Fruit fly (Drosophila melanogaster): Measurements from ENCODE around the gene CG7920.

CG7920 gene

DNA sequence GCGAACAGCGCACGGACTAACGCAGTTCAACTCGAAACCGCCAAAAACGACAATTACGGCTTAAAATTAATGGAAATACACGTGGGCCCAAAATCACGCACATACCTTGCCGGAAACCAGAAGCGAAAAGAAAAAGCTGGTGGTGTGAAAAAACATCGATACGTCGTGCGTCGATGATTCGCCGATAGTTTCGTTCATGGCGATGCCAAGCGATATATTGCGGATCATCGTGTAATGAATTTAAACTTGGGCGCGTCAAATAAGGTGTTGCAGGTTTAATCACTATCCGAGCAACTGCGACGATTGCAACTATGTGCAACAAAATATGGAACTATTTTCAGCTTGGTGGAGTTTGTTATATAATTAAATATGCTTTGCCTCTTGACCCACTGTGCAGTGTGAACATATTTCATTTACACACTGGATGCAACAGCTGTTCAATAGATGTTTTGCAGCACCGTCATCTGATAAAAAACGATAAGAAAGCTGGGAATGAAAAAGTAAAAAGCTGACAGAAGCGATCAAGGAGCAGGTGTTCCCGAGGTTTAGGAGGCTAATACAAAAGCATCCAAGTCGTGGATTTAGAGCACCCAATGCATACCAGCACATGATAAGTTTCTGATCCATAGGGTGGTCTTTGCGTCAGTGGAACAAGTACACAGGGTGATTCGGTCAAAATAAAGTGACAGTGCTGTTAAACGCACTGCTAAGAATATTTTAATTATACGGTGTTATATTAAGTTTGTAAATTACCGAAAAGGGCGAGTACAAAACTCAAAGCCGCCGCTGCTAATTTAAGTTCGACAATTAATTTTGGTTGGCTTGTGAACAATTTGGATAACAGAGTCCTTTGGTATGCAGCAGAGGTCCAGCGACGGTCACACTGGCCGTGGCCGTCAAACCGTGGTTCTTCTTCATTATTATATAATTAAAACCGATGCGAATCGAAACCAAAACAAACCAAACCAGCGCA is 31.2 kb upstream of the CG7920 start, which contains the start of the genes RpL32 and CG7943 (continued):
- TF ChIP-seq HLH54F (GFP tag; optimal IDR thresholded peaks at IDR 0.05) (peak; percentile 90), h (optimal IDR thresholded peaks at IDR 0.05) (no peak), wdn (GFP tag; IDR thresholded peaks at IDR 0.05) (peak; percentile 91), CG8359 (GFP tag; optimal IDR thresholded peaks at IDR 0.05; ENCODE audit: borderline replicate concordance) (peak; percentile 85), shn (GFP tag; optimal IDR thresholded peaks at IDR 0.05) (peak; percentile 95), CG17912 (GFP tag; optimal IDR thresholded peaks at IDR 0.05) (peak; percentile 62), CG7745 (tag; optimal IDR thresholded peaks at IDR 0.05) (no peak), CG5245 (GFP tag; optimal IDR thresholded peaks at IDR 0.05) (peak; percentile 92), CG7556 (GFP tag; optimal IDR thresholded peaks at IDR 0.05) (peak; percentile 83), CG17186 (GFP tag; optimal IDR thresholded peaks at IDR 0.05) (peak; percentile 99), CG6689 (GFP tag; IDR thresholded peaks at IDR 0.05) (peak; percentile 92), CG17829 (tag; optimal IDR thresholded peaks at IDR 0.05) (peak; percentile 93), CG18599 (GFP tag; optimal IDR thresholded peaks at IDR 0.05) (peak; percentile 96), MBD-R2 (GFP tag; IDR thresholded peaks at IDR 0.05) (peak; percentile 89), dm (GFP tag; optimal IDR thresholded peaks at IDR 0.05) (peak; percentile 97), fd64A (GFP tag; optimal IDR thresholded peaks at IDR 0.05) (peak; percentile 91), pita (GFP tag; optimal IDR thresholded peaks at IDR 0.05) (no peak), CG7271 (tag; optimal IDR thresholded peaks at IDR 0.05) (peak; percentile 84), CG15011 (GFP tag; optimal IDR thresholded peaks at IDR 0.05) (peak; percentile 91), Hmx (GFP tag; optimal IDR thresholded peaks at IDR 0.05) (peak; percentile 86), CG34422 (GFP tag; IDR thresholded peaks at IDR 0.05) (peak; percentile 97), CG4282 (GFP tag; optimal IDR thresholded peaks at IDR 0.05) (peak; percentile 94), CG1792 (GFP tag; optimal IDR thresholded peaks at IDR 0.05) (peak; percentile 91), Sox100B (GFP tag; optimal IDR thresholded peaks at IDR 0.05) (peak; percentile 92), CG3995 (GFP tag; optimal IDR thresholded peaks at IDR 0.05) (peak; percentile 85), CG13287 (GFP tag; IDR thresholded peaks at IDR 0.05; ENCODE audit: partially characterized antibody) (peak; percentile 100), Ptx1 (GFP tag; IDR thresholded peaks at IDR 0.05) (peak; percentile 95), Rx (GFP tag; IDR thresholded peaks at IDR 0.05) (peak; percentile 93), C15 (GFP tag; IDR thresholded peaks at IDR 0.05) (peak; percentile 94), grn (GFP tag; optimal IDR thresholded peaks at IDR 0.05) (peak; percentile 80), CG6272 (GFP tag; IDR thresholded peaks at IDR 0.05) (peak; percentile 95), CG11456 (GFP tag; IDR thresholded peaks at IDR 0.05) (peak; percentile 96), CG14667 (GFP tag; IDR thresholded peaks at IDR 0.05) (peak; percentile 89), Vsx1 (GFP tag; optimal IDR thresholded peaks at IDR 0.05) (peak; percentile 89), peb (GFP tag; IDR thresholded peaks at IDR 0.05) (peak; percentile 92), fd96Cb (tag; optimal IDR thresholded peaks at IDR 0.05) (peak; percentile 88), CG12659 (GFP tag; optimal IDR thresholded peaks at IDR 0.05) (peak; percentile 94), CG7357 (GFP tag; IDR thresholded peaks at IDR 0.05) (peak; percentile 92), CG3838 (GFP tag; optimal IDR thresholded peaks at IDR 0.05) (peak; percentile 80), CG7839 (tag; optimal IDR thresholded peaks at IDR 0.05) (peak; percentile 85), jigr1 (GFP tag; IDR thresholded peaks at IDR 0.05) (peak; percentile 83), vfl (GFP tag; optimal IDR thresholded peaks at IDR 0.05) (peak; percentile 94), cad (GFP tag; optimal IDR thresholded peaks at IDR 0.05) (peak; percentile 84), CG1529 (GFP tag; optimal IDR thresholded peaks at IDR 0.05) (peak; percentile 71), pnt (GFP tag; optimal IDR thresholded peaks at IDR 0.05) (peak; percentile 96), CG6254 (GFP tag; optimal IDR thresholded peaks at IDR 0.05) (peak; percentile 100), dpn (GFP tag; optimal IDR thresholded peaks at IDR 0.05) (peak; percentile 83 to 98), hbn (GFP tag; IDR thresholded peaks at IDR 0.05; ENCODE audit: partially characterized antibody) (peak; percentile 100), ato (GFP tag; IDR thresholded peaks at IDR 0.05; ENCODE audit: partially characterized antibody) (peak; percentile 100)
